Fruit fly (Drosophila melanogaster): ENCODE data around the gene CG6508.

dm6 chr2L:10831590-10831989, 12.7 kb downstream of the CG6508 start:
- no peak for TF ChIP-seq CTCF (optimal IDR thresholded peaks at IDR 0.05)
- no peak for TF ChIP-seq CG8478 (optimal IDR thresholded peaks at IDR 0.05)
